Worm (Caenorhabditis elegans) whole organism, L4 larva: ENCODE results near the gene snpn-1.

Experiments used
- F10B5.3 ChIP-seq: sonication (generic microtip); optimal IDR thresholded peaks from 2 replicates; lab custom pipeline; 2016; ENCODE audit warnings: mild to moderate bottlenecking, missing genetic modification characterization, missing compliant biosample characterization
- F26F4.8 ChIP-seq: fragments of 200-800 bp; sonication (Bioruptor generic); conservative IDR thresholded peaks from 2 replicates; pipeline ENCODE4 v1.3.6; 2022; ENCODE audit warnings: missing genetic modification characterization, missing compliant biosample characterization
- F37D6.2 ChIP-seq: sonication (generic microtip); optimal IDR thresholded peaks from 2 replicates; lab custom pipeline; 2016; ENCODE audit warnings: mild to moderate bottlenecking, missing genetic modification characterization, missing compliant biosample characterization
- Y48G9A.11 ChIP-seq: fragments of 200-800 bp; sonication (Bioruptor generic); IDR thresholded peaks from 2 replicates; pipeline ENCODE4 v1.3.6; 2022; ENCODE audit warnings: missing genetic modification reagents, missing genetic modification characterization, missing compliant biosample characterization
- Y5F2A.4 ChIP-seq: fragments of 200-800 bp; sonication (Bioruptor generic); optimal IDR thresholded peaks from 2 replicates; lab custom pipeline; 2018; ENCODE audit warnings: mild to moderate bottlenecking, missing genetic modification characterization, missing compliant biosample characterization
- Y75B8A.6 ChIP-seq: fragments of 200-800 bp; sonication (Bioruptor generic); IDR thresholded peaks from 2 replicates; pipeline ENCODE4 v1.3.6; 2022; ENCODE audit warnings: missing genetic modification reagents, missing genetic modification characterization, missing compliant biosample characterization
- ama-1 ChIP-seq: fragments of 150-350 bp; optimal IDR thresholded peaks from 2 replicates; lab custom pipeline; 2014; ENCODE audit warnings: inconsistent platforms, mixed read lengths
- ceh-20 ChIP-seq: fragments of 200-800 bp; sonication (Bioruptor generic); IDR thresholded peaks from 2 replicates; pipeline ENCODE4 v1.3.6; 2022; ENCODE audit warnings: missing genetic modification reagents, missing genetic modification characterization, missing compliant biosample characterization
- ceh-32 ChIP-seq: sonication (generic microtip); optimal IDR thresholded peaks from 2 replicates; lab custom pipeline; 2016; ENCODE audit warnings: mild to moderate bottlenecking, missing genetic modification characterization, missing compliant biosample characterization; ENCODE audit not compliant: poor library complexity
- ceh-44 ChIP-seq: fragments of 200-800 bp; sonication (Bioruptor generic); IDR thresholded peaks from 2 replicates; pipeline ENCODE4 v1.3.6; 2022; ENCODE audit warnings: missing genetic modification reagents, missing genetic modification characterization, missing compliant biosample characterization
- cey-2 ChIP-seq: sonication (generic microtip); optimal IDR thresholded peaks from 3 replicates; lab custom pipeline; 2017; ENCODE audit warnings: missing genetic modification characterization, mild to moderate bottlenecking, missing compliant biosample characterization, antibody characterized with exemption, borderline replicate concordance; ENCODE audit not compliant: insufficient read depth
- ctbp-1 ChIP-seq: fragments of 200-800 bp; sonication (Bioruptor generic); IDR thresholded peaks from 2 replicates; pipeline ENCODE4 v1.3.6; 2022; ENCODE audit warnings: missing genetic modification reagents, missing genetic modification characterization, missing compliant biosample characterization
- daf-16 ChIP-seq, 3 experiments: sonication (generic microtip); optimal IDR thresholded peaks; 2 replicates each; lab custom pipeline; 2016 to 2017; ENCODE audit warnings: missing genetic modification characterization in 3 of 3, missing genetic modification reagents in 3 of 3, mild to moderate bottlenecking in 2 of 3, missing compliant biosample characterization in 2 of 3, missing biosample characterization in 1 of 3, moderate library complexity in 1 of 3
- daf-19 ChIP-seq: fragments of 200-800 bp; sonication (Bioruptor generic); conservative IDR thresholded peaks from 2 replicates; pipeline ENCODE4 v1.3.6; 2022; ENCODE audit warnings: missing genetic modification characterization, missing compliant biosample characterization
- dmd-6 ChIP-seq: fragments of 200-800 bp; sonication (Bioruptor generic); IDR thresholded peaks from 2 replicates; pipeline ENCODE4 v1.3.6; 2022; ENCODE audit warnings: missing genetic modification reagents, missing genetic modification characterization, missing compliant biosample characterization
- dmd-8 ChIP-seq: fragments of 200-800 bp; sonication (Bioruptor generic); IDR thresholded peaks from 2 replicates; pipeline ENCODE4 v1.3.6; 2022; ENCODE audit warnings: missing genetic modification characterization, missing compliant biosample characterization
- dve-1 ChIP-seq: sonication (generic microtip); optimal IDR thresholded peaks from 2 replicates; lab custom pipeline; 2017; ENCODE audit warnings: antibody characterized with exemption, mild to moderate bottlenecking, missing genetic modification characterization, missing compliant biosample characterization; ENCODE audit not compliant: insufficient read depth
- fkh-10 ChIP-seq: fragments of 150-350 bp; optimal IDR thresholded peaks from 2 replicates; lab custom pipeline; 2014; ENCODE audit warnings: missing biosample characterization, missing genetic modification reagents, missing genetic modification characterization
- hlh-11 ChIP-seq: fragments of 200-800 bp; sonication (Bioruptor generic); optimal IDR thresholded peaks from 2 replicates; lab custom pipeline; 2018; ENCODE audit warnings: mild to moderate bottlenecking, missing genetic modification characterization, missing compliant biosample characterization
- hlh-30 ChIP-seq: sonication (generic microtip); optimal IDR thresholded peaks from 2 replicates; lab custom pipeline; 2017; ENCODE audit warnings: antibody characterized with exemption, mild to moderate bottlenecking, missing genetic modification characterization, missing compliant biosample characterization; ENCODE audit not compliant: insufficient read depth
- hmg-1.1 ChIP-seq: fragments of 200-800 bp; sonication (Bioruptor generic); IDR thresholded peaks from 2 replicates; pipeline ENCODE4 v1.3.6; 2022; ENCODE audit warnings: missing genetic modification reagents, missing genetic modification characterization, missing compliant biosample characterization
- lin-13 ChIP-seq: fragments of 150-350 bp; optimal IDR thresholded peaks from 2 replicates; lab custom pipeline; 2014; ENCODE audit warnings: missing biosample characterization, missing genetic modification reagents, missing genetic modification characterization
- lin-38 ChIP-seq: fragments of 200-800 bp; sonication (Bioruptor generic); IDR thresholded peaks from 2 replicates; pipeline ENCODE4 v1.3.6; 2022; ENCODE audit warnings: missing genetic modification reagents, missing genetic modification characterization, missing compliant biosample characterization
- lin-39 ChIP-seq: fragments of 150-350 bp; optimal IDR thresholded peaks from 2 replicates; lab custom pipeline; 2014; ENCODE audit warnings: missing biosample characterization, missing genetic modification reagents, missing genetic modification characterization
- lsy-2 ChIP-seq, 2 experiments: fragments of 150-350 bp in 1 of 2; sonication (generic microtip) in 1 of 2; optimal IDR thresholded peaks; 2 replicates each; lab custom pipeline; 2014 to 2017; ENCODE audit warnings: missing biosample characterization in 2 of 2, missing genetic modification characterization in 2 of 2
- mdl-1 ChIP-seq, 2 experiments: fragments of 150-350 bp in 1 of 2; sonication (generic microtip) in 1 of 2; optimal IDR thresholded peaks; 2 replicates each; lab custom pipeline; 2014 to 2017; ENCODE audit warnings: missing biosample characterization in 2 of 2, missing genetic modification characterization in 2 of 2
- mep-1 ChIP-seq: fragments of 150-350 bp; sonication (generic microtip); optimal IDR thresholded peaks from 3 replicates; lab custom pipeline; 2014; ENCODE audit warnings: missing biosample characterization, missing genetic modification characterization
- mxl-2 ChIP-seq: fragments of 200-800 bp; sonication (Bioruptor generic); conservative IDR thresholded peaks from 2 replicates; pipeline ENCODE4 v1.3.6; 2022; ENCODE audit warnings: missing genetic modification reagents, missing genetic modification characterization, missing compliant biosample characterization
- nhr-28 ChIP-seq: fragments of 150-350 bp; optimal IDR thresholded peaks from 2 replicates; lab custom pipeline; 2014; ENCODE audit warnings: missing biosample characterization, missing genetic modification characterization
- nhr-48 ChIP-seq: sonication (generic microtip); optimal IDR thresholded peaks from 2 replicates; lab custom pipeline; 2016; ENCODE audit warnings: mild to moderate bottlenecking, missing genetic modification characterization, missing compliant biosample characterization
- nhr-76 ChIP-seq: fragments of 150-350 bp; optimal IDR thresholded peaks from 2 replicates; lab custom pipeline; 2014; ENCODE audit warnings: missing biosample characterization, missing genetic modification characterization
- php-3 ChIP-seq: fragments of 200-800 bp; sonication (Bioruptor generic); IDR thresholded peaks from 2 replicates; pipeline ENCODE4 v1.3.6; 2022; ENCODE audit warnings: missing genetic modification reagents, missing genetic modification characterization, missing compliant biosample characterization
- pqm-1 ChIP-seq: sonication (generic microtip); optimal IDR thresholded peaks from 2 replicates; lab custom pipeline; 2017; ENCODE audit warnings: missing biosample characterization, missing genetic modification characterization
- sdz-12 ChIP-seq: fragments of 200-800 bp; sonication (Bioruptor generic); optimal IDR thresholded peaks from 2 replicates; lab custom pipeline; 2018; ENCODE audit warnings: mild to moderate bottlenecking, missing genetic modification characterization, missing compliant biosample characterization
- tra-1 ChIP-seq: fragments of 200-800 bp; sonication (Bioruptor generic); IDR thresholded peaks from 2 replicates; pipeline ENCODE4 v1.3.6; 2022; ENCODE audit warnings: missing genetic modification reagents, missing genetic modification characterization, missing compliant biosample characterization
- unc-39 ChIP-seq: sonication (generic microtip); optimal IDR thresholded peaks from 2 replicates; lab custom pipeline; 2017; ENCODE audit warnings: missing biosample characterization, missing genetic modification characterization
- unc-62 ChIP-seq, 3 experiments: fragments of 150-350 bp in 1 of 3; sonication (generic microtip); optimal IDR thresholded peaks in 2 of 3; peaks in 1 of 3; 1 replicate in 1 of 3; 2 replicates in 2 of 3; lab custom pipeline; 2014 to 2017; ENCODE audit warnings: missing biosample characterization in 3 of 3, missing genetic modification characterization in 3 of 3, missing genetic modification reagents in 3 of 3, missing genotype in 1 of 3
- zfp-2 ChIP-seq: sonication (generic microtip); optimal IDR thresholded peaks from 2 replicates; lab custom pipeline; 2016; ENCODE audit warnings: mild to moderate bottlenecking, missing genetic modification characterization, missing compliant biosample characterization

snpn-1 gene

ce11 chrIV:5083832-5084231 is 7.0 kb downstream of the snpn-1 start:
- no peak for TF ChIP-seq Y75B8A.6 (GFP tag; lab: Robert Waterston, UW)
- peak; percentile 70 for TF ChIP-seq lin-38
- TF ChIP-seq, all 104 proteins: peak for 1

ce11 chrIV:5082900-5083530 is 7.8 kb downstream of the snpn-1 start, which contains the start of gene pygo-1:
Gene pygo-1, plus strand, starts transcription at chrIV:5083303.
- no peak for TF ChIP-seq F26F4.8 (GFP tag; lab: Robert Waterston, UW)
- no peak for TF ChIP-seq hmg-1.1 (GFP tag; lab: Robert Waterston, UW)
- TF ChIP-seq lsy-2 (tag; optimal IDR thresholded peaks at IDR 0.05; lab: Kevin White, UChicago) = peak in 1 of 2 experiments; percentile 46
- TF ChIP-seq nhr-28 (tag; lab: Kevin White, UChicago) = peak; percentile 58
- no peak for TF ChIP-seq tra-1 (GFP tag; lab: Robert Waterston, UW)
- TF ChIP-seq dve-1 (tag; lab: Kevin White, UChicago) = peak; percentile 34
- TF ChIP-seq Y5F2A.4 = no peak
- no peak for TF ChIP-seq sdz-12 (GFP tag; lab: Kevin White, UChicago)
- 0 out of 2 replicates have a peak, but pooled peaks have one; percentile 16 for TF ChIP-seq ctbp-1
- TF ChIP-seq unc-39 (tag; lab: Kevin White, UChicago) = no peak
- TF ChIP-seq ama-1 (lab: Kevin White, UChicago) = no peak
- no peak for TF ChIP-seq unc-62 (GFP tag; optimal IDR thresholded peaks at IDR 0.05 in 1 of 2; lab: Kevin White, UChicago)
- no peak for TF ChIP-seq unc-62 (tag; optimal IDR thresholded peaks at IDR 0.05; lab: Kevin White, UChicago)
- TF ChIP-seq cey-2 (tag; lab: Kevin White, UChicago) = no peak
- peak in 1 of 2 experiments; percentile 30 for TF ChIP-seq mdl-1 (tag; optimal IDR thresholded peaks at IDR 0.05; lab: Kevin White, UChicago)
- no peak for TF ChIP-seq nhr-76 (tag; lab: Kevin White, UChicago)
- no peak for TF ChIP-seq zfp-2 (tag; lab: Kevin White, UChicago)
- TF ChIP-seq dmd-6 = peak; percentile 39
- no peak for TF ChIP-seq daf-19 (GFP tag; lab: Robert Waterston, UW)
- no peak for TF ChIP-seq F10B5.3 (tag; lab: Kevin White, UChicago)
- no peak for TF ChIP-seq ceh-20
- peak; percentile 63; the same call in 1 of the 2 replicates for TF ChIP-seq php-3
- no peak for TF ChIP-seq ceh-44 (GFP tag; lab: Robert Waterston, UW)
- TF ChIP-seq mep-1 = peak; percentile 18
- TF ChIP-seq hlh-30 (tag; lab: Kevin White, UChicago) = peak; percentile 9
- peak; percentile 20 for TF ChIP-seq pqm-1 (tag; lab: Kevin White, UChicago)
- no peak for TF ChIP-seq mxl-2 (GFP tag; lab: Robert Waterston, UW)
- TF ChIP-seq lin-39 (tag; lab: Kevin White, UChicago) = no peak
- TF ChIP-seq lin-38 = no peak
- TF ChIP-seq nhr-48 (tag; lab: Kevin White, UChicago) = peak; percentile 51
- 0 out of 2 replicates have a peak, but pooled peaks have one; percentile 38 for TF ChIP-seq dmd-8 (GFP tag; lab: Robert Waterston, UW)
- no peak for TF ChIP-seq daf-16 (GFP tag; optimal IDR thresholded peaks at IDR 0.05; lab: Kevin White, UChicago)
- TF ChIP-seq daf-16 (tag; optimal IDR thresholded peaks at IDR 0.05; lab: Kevin White, UChicago) = peak; percentile 70
- no peak for TF ChIP-seq fkh-10 (GFP tag; lab: Kevin White, UChicago)
- TF ChIP-seq ceh-32 = no peak
- TF ChIP-seq hlh-11 (tag; lab: Kevin White, UChicago) = peak; percentile 72
- TF ChIP-seq lin-13 (GFP tag; lab: Kevin White, UChicago) = no peak
- TF ChIP-seq Y48G9A.11 (GFP tag; lab: Robert Waterston, UW) = no peak
- TF ChIP-seq F37D6.2 (tag; lab: Kevin White, UChicago) = no peak
- TF ChIP-seq Y75B8A.6 (GFP tag; lab: Robert Waterston, UW) = no peak
